Worm (Caenorhabditis elegans) whole organism, L4/young adult: ENCODE measurements around the gene R05G9.5.

Experiments used
- W03F9.2 ChIP-seq: fragments of 150-350 bp; optimal IDR thresholded peaks from 2 replicates; lab custom pipeline; 2014; ENCODE audit warnings: missing biosample characterization, missing genetic modification characterization
- dao-5 ChIP-seq: sonication (generic microtip); optimal IDR thresholded peaks from 2 replicates; lab custom pipeline; 2016; ENCODE audit warnings: missing genotype, missing genetic modification characterization, moderate library complexity, missing compliant biosample characterization
- him-1 ChIP-seq: sonication (generic microtip); optimal IDR thresholded peaks from 2 replicates; lab custom pipeline; 2016; ENCODE audit warnings: missing genotype, missing genetic modification reagents, missing genetic modification characterization, missing compliant biosample characterization

DNA sequence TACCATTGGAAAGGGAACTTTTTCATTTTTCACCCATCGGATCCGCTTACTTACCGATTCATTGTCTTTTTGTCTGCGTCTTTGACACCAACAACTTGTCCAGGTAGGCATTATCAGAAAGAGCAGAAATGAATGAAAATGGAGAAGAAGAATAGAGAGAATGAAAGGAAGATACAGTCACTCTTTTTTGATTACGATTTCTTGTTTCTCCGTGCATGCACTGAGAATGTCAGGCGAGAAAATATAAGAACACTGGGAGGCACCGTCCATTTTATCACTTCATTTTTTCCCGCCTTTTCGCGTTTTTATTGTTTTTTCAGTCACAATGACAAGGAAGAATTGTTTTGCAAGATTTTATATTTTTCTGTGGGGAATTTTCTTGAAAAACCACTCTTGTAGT lies 30.7 kb downstream of the R05G9.5 start:
- TF ChIP-seq him-1 (tag; lab: Kevin White, UChicago) (no peak), W03F9.2 (tag; lab: Kevin White, UChicago) (no peak), dao-5 (no peak)
